Fruit fly (Drosophila melanogaster) whole organism, embryonic: Measurements from ENCODE around the gene CG10208.

Experiments
- Asciz ChIP-seq: fragments of 200-800 bp; sonication (Bioruptor generic); optimal IDR thresholded peaks from 2 replicates; lab custom pipeline; 2017; ENCODE audit warnings: missing biosample characterization, mild to moderate bottlenecking, missing genetic modification characterization, missing genetic modification reagents
- Atf6 ChIP-seq: fragments of 200-800 bp; sonication (Bioruptor generic); IDR thresholded peaks from 2 replicates; pipeline ENCODE4 v1.3.6; 2022; ENCODE audit warnings: missing biosample characterization, missing genetic modification characterization
- B-H2 ChIP-seq: fragments of 200-800 bp; sonication (Bioruptor generic); optimal IDR thresholded peaks from 2 replicates; lab custom pipeline; 2018; ENCODE audit warnings: missing biosample characterization, mild to moderate bottlenecking, missing genetic modification characterization
- Bdp1 ChIP-seq: fragments of 200-800 bp; sonication (Bioruptor generic); optimal IDR thresholded peaks from 3 replicates; lab custom pipeline; 2016; ENCODE audit warnings: missing biosample characterization, missing genetic modification characterization
- CG10209 ChIP-seq: fragments of 200-800 bp; sonication (Bioruptor generic); optimal IDR thresholded peaks from 3 replicates; lab custom pipeline; 2017; ENCODE audit warnings: missing biosample characterization, mild to moderate bottlenecking, missing genetic modification characterization, missing genetic modification reagents
- CG11398 ChIP-seq: fragments of 200-800 bp; sonication (Bioruptor generic); optimal IDR thresholded peaks from 2 replicates; lab custom pipeline; 2016; ENCODE audit warnings: missing biosample characterization, missing genetic modification characterization
- CG12071 ChIP-seq: fragments of 200-800 bp; sonication (Bioruptor generic); optimal IDR thresholded peaks from 3 replicates; lab custom pipeline; 2018; ENCODE audit warnings: missing biosample characterization, mild to moderate bottlenecking, missing genetic modification characterization
- CG1233 ChIP-seq: fragments of 200-800 bp; sonication (Bioruptor generic); optimal IDR thresholded peaks from 4 replicates; lab custom pipeline; 2018; ENCODE audit warnings: missing biosample characterization, mild to moderate bottlenecking, missing genetic modification characterization
- CG13287 ChIP-seq: fragments of 200-800 bp; sonication (Bioruptor generic); IDR thresholded peaks from 2 replicates; pipeline ENCODE4 v1.3.6; 2022; ENCODE audit warnings: missing biosample characterization, missing genetic modification characterization; ENCODE audit not compliant: partially characterized antibody
- CG1603 ChIP-seq: fragments of 200-800 bp; sonication (Bioruptor generic); optimal IDR thresholded peaks from 2 replicates; lab custom pipeline; 2019; ENCODE audit warnings: missing biosample characterization, mild to moderate bottlenecking, missing genetic modification characterization, moderate library complexity
- CG16815 ChIP-seq: fragments of 200-800 bp; sonication (Bioruptor generic); optimal IDR thresholded peaks from 3 replicates; lab custom pipeline; 2017; ENCODE audit warnings: missing biosample characterization, mild to moderate bottlenecking, missing genetic modification characterization
- CG3281 ChIP-seq: fragments of 200-800 bp; sonication (Bioruptor generic); optimal IDR thresholded peaks from 3 replicates; lab custom pipeline; 2017; ENCODE audit warnings: missing biosample characterization, mild to moderate bottlenecking, missing genetic modification characterization
- CG34376 ChIP-seq: fragments of 200-800 bp; sonication (Bioruptor generic); optimal IDR thresholded peaks from 2 replicates; lab custom pipeline; 2018; ENCODE audit warnings: missing biosample characterization, mild to moderate bottlenecking, missing genetic modification characterization
- CG5180 ChIP-seq: fragments of 200-800 bp; sonication (Bioruptor generic); optimal IDR thresholded peaks from 3 replicates; lab custom pipeline; 2017; ENCODE audit warnings: missing biosample characterization, missing genetic modification characterization, mild to moderate bottlenecking, moderate library complexity, missing genetic modification reagents
- CG8924 ChIP-seq: fragments of 200-800 bp; optimal IDR thresholded peaks from 3 replicates; lab custom pipeline; 2019; ENCODE audit warnings: missing biosample characterization, mild to moderate bottlenecking, missing genetic modification characterization, moderate library complexity
- CG9727 ChIP-seq: fragments of 200-800 bp; sonication (Bioruptor generic); optimal IDR thresholded peaks from 3 replicates; lab custom pipeline; 2017; ENCODE audit warnings: missing biosample characterization, mild to moderate bottlenecking, missing genetic modification characterization
- CHES-1-like ChIP-seq: fragments of 200-800 bp; sonication (Bioruptor generic); optimal IDR thresholded peaks from 2 replicates; lab custom pipeline; 2016; ENCODE audit warnings: missing biosample characterization, missing genetic modification characterization
- Doc3 ChIP-seq: fragments of 200-800 bp; sonication (Bioruptor generic); IDR thresholded peaks from 3 replicates; pipeline ENCODE4 v1.3.6; 2022; ENCODE audit warnings: missing biosample characterization, missing genetic modification characterization; ENCODE audit not compliant: partially characterized antibody
- Dref ChIP-seq: fragments of 200-800 bp; sonication (Bioruptor generic); IDR thresholded peaks from 2 replicates; pipeline ENCODE4 v1.3.6; 2022; ENCODE audit warnings: missing biosample characterization, missing genetic modification characterization
- Fer2 ChIP-seq: fragments of 200-800 bp; sonication (Bioruptor generic); optimal IDR thresholded peaks from 2 replicates; lab custom pipeline; 2018; ENCODE audit warnings: missing biosample characterization, mild to moderate bottlenecking, missing genetic modification characterization, moderate library complexity
- HHEX ChIP-seq: fragments of 200-800 bp; sonication (Bioruptor generic); optimal IDR thresholded peaks from 3 replicates; lab custom pipeline; 2017; ENCODE audit warnings: missing biosample characterization, mild to moderate bottlenecking, missing genetic modification characterization, missing genetic modification reagents
- Hand ChIP-seq: fragments of 200-800 bp; sonication (Bioruptor generic); optimal IDR thresholded peaks from 2 replicates; lab custom pipeline; 2017; ENCODE audit warnings: mild to moderate bottlenecking, missing biosample characterization, missing genetic modification reagents, missing genetic modification characterization
- Hmx ChIP-seq: fragments of 200-800 bp; sonication (Bioruptor generic); optimal IDR thresholded peaks from 2 replicates; lab custom pipeline; 2016; ENCODE audit warnings: missing biosample characterization, missing genetic modification characterization
- Hr51 ChIP-seq, 2 experiments: fragments of 200-800 bp; sonication (Bioruptor generic); optimal IDR thresholded peaks; 2 replicates in 1 of 2; 3 replicates in 1 of 2; lab custom pipeline; 2016 to 2018; ENCODE audit warnings: missing biosample characterization in 2 of 2, missing genetic modification characterization in 2 of 2, mild to moderate bottlenecking in 1 of 2, moderate library complexity in 1 of 2
- Optix ChIP-seq: fragments of 200-800 bp; sonication (Bioruptor generic); IDR thresholded peaks from 3 replicates; pipeline ENCODE4 v1.3.6; 2022; ENCODE audit warnings: missing biosample characterization, missing genetic modification characterization
- Ssrp ChIP-seq: fragments of 200-800 bp; sonication (Bioruptor generic); optimal IDR thresholded peaks from 2 replicates; lab custom pipeline; 2018; ENCODE audit warnings: missing biosample characterization, mild to moderate bottlenecking, missing genetic modification characterization, moderate library complexity
- ash1 ChIP-seq: fragments of 200-800 bp; sonication (Bioruptor generic); optimal IDR thresholded peaks from 2 replicates; lab custom pipeline; 2018; ENCODE audit warnings: missing biosample characterization, mild to moderate bottlenecking, missing genetic modification characterization
- cas ChIP-seq: fragments of 200-800 bp; sonication (Bioruptor generic); IDR thresholded peaks from 2 replicates; pipeline ENCODE4 v1.3.6; 2022; ENCODE audit warnings: missing biosample characterization, missing genetic modification characterization
- caup ChIP-seq: fragments of 200-800 bp; sonication (Bioruptor generic); optimal IDR thresholded peaks from 3 replicates; lab custom pipeline; 2017; ENCODE audit warnings: missing biosample characterization, mild to moderate bottlenecking, missing genetic modification characterization, moderate library complexity; ENCODE audit not compliant: severe bottlenecking
- chinmo ChIP-seq: fragments of 200-800 bp; sonication (Bioruptor generic); IDR thresholded peaks from 4 replicates; pipeline ENCODE4 v1.3.6; 2022; ENCODE audit warnings: missing biosample characterization, missing genetic modification characterization; ENCODE audit not compliant: partially characterized antibody
- dmrt11E ChIP-seq: fragments of 200-800 bp; sonication (Bioruptor generic); optimal IDR thresholded peaks from 3 replicates; lab custom pipeline; 2018; ENCODE audit warnings: missing biosample characterization, mild to moderate bottlenecking, missing genetic modification characterization, moderate library complexity
- dpn ChIP-seq, 2 experiments: fragments of 200-800 bp; sonication (Bioruptor generic); optimal IDR thresholded peaks; 3 replicates each; lab custom pipeline; 2016; ENCODE audit warnings: missing biosample characterization in 2 of 2, missing genetic modification characterization in 2 of 2
- ems ChIP-seq: fragments of 200-800 bp; sonication (Bioruptor generic); optimal IDR thresholded peaks from 3 replicates; lab custom pipeline; 2016; ENCODE audit warnings: missing biosample characterization, missing genetic modification characterization
- fd64A ChIP-seq: fragments of 200-800 bp; sonication (Bioruptor generic); optimal IDR thresholded peaks from 3 replicates; lab custom pipeline; 2018; ENCODE audit warnings: missing biosample characterization, mild to moderate bottlenecking, missing genetic modification characterization
- gcm ChIP-seq: fragments of 200-800 bp; sonication (Bioruptor generic); optimal IDR thresholded peaks from 2 replicates; lab custom pipeline; 2019; ENCODE audit warnings: missing biosample characterization, mild to moderate bottlenecking, missing genetic modification characterization, moderate library complexity
- gro ChIP-seq: fragments of 200-800 bp; sonication (Bioruptor generic); optimal IDR thresholded peaks from 2 replicates; lab custom pipeline; 2016; ENCODE audit warnings: missing biosample characterization, missing genetic modification characterization
- kah ChIP-seq: fragments of 200-800 bp; sonication (Bioruptor generic); optimal IDR thresholded peaks from 2 replicates; lab custom pipeline; 2018; ENCODE audit warnings: missing biosample characterization, mild to moderate bottlenecking, missing genetic modification characterization
- lab ChIP-seq: fragments of 200-800 bp; sonication (Bioruptor generic); optimal IDR thresholded peaks from 3 replicates; lab custom pipeline; 2017; ENCODE audit warnings: missing biosample characterization, missing genetic modification characterization, mild to moderate bottlenecking, moderate library complexity, missing genetic modification reagents
- otp ChIP-seq: fragments of 200-800 bp; sonication (Bioruptor generic); IDR thresholded peaks from 3 replicates; pipeline ENCODE4, ENCODE4 v1.3.6; 2022; ENCODE audit warnings: missing biosample characterization, missing genetic modification characterization
- pho ChIP-seq: fragments of 200-800 bp; sonication (Bioruptor generic); optimal IDR thresholded peaks from 2 replicates; lab custom pipeline; 2016; ENCODE audit warnings: missing biosample characterization, missing genetic modification characterization
- ro ChIP-seq: fragments of 200-800 bp; sonication (Bioruptor generic); IDR thresholded peaks from 2 replicates; pipeline ENCODE4 v1.3.6; 2022; ENCODE audit warnings: missing biosample characterization, missing genetic modification characterization
- schlank ChIP-seq: fragments of 200-800 bp; sonication (Bioruptor generic); optimal IDR thresholded peaks from 2 replicates; lab custom pipeline; 2018; ENCODE audit warnings: missing biosample characterization, mild to moderate bottlenecking, missing genetic modification characterization
- sens ChIP-seq: fragments of 200-800 bp; sonication (Bioruptor generic); peaks from one replicate; lab custom pipeline; 2016; ENCODE audit warnings: missing biosample characterization, missing genetic modification characterization
- shn ChIP-seq: fragments of 200-800 bp; sonication (Bioruptor generic); optimal IDR thresholded peaks from 3 replicates; lab custom pipeline; 2016; ENCODE audit warnings: missing biosample characterization, missing genetic modification characterization
- sob ChIP-seq: fragments of 200-800 bp; sonication (Bioruptor generic); IDR thresholded peaks from 2 replicates; pipeline ENCODE4 v1.3.6; 2022; ENCODE audit warnings: missing biosample characterization, missing genetic modification characterization
- sqz ChIP-seq: fragments of 200-800 bp; sonication (Bioruptor generic); optimal IDR thresholded peaks from 3 replicates; lab custom pipeline; 2018; ENCODE audit warnings: missing biosample characterization, mild to moderate bottlenecking, missing genetic modification characterization
- sug ChIP-seq: fragments of 200-800 bp; optimal IDR thresholded peaks from 2 replicates; lab custom pipeline; 2019; ENCODE audit warnings: missing biosample characterization, mild to moderate bottlenecking, missing genetic modification characterization, moderate library complexity
- zen ChIP-seq: fragments of 200-800 bp; sonication (Bioruptor generic); optimal IDR thresholded peaks from 3 replicates; lab custom pipeline; 2018; ENCODE audit warnings: missing biosample characterization, mild to moderate bottlenecking, missing genetic modification characterization, moderate library complexity
- zf30C ChIP-seq: fragments of 200-800 bp; sonication (Bioruptor generic); optimal IDR thresholded peaks from 3 replicates; lab custom pipeline; 2018; ENCODE audit warnings: missing biosample characterization, mild to moderate bottlenecking, missing genetic modification characterization

CG10208 gene

dm6 chr3R:23729066-23729465 lies 44.9 kb downstream of the CG10208 start (continued):
- TF ChIP-seq zen (tag; lab: Kevin White, UChicago) (peak; percentile 57), B-H2 (GFP tag; lab: Kevin White, UChicago) (peak; percentile 81), CG3281 (GFP tag; lab: Kevin White, UChicago) (peak; percentile 72), Asciz (peak; percentile 45), ash1 (GFP tag; lab: Kevin White, UChicago) (peak; percentile 72), pho (peak; percentile 52), otp (GFP tag; lab: Robert Waterston, UW) (no peak), cas (no peak), Hr51 (GFP tag; optimal IDR thresholded peaks at IDR 0.05; lab: Kevin White, UChicago) (peak in 1 of 2 experiments; percentile 12), Bdp1 (GFP tag; lab: Kevin White, UChicago) (peak; percentile 16), CG12071 (peak; percentile 79), sob (GFP tag; lab: Robert Waterston, UW) (peak; percentile 61; the same call in 1 of the 2 replicates), dpn (GFP tag; optimal IDR thresholded peaks at IDR 0.05; lab: Kevin White, UChicago) (peak in 1 of 2 experiments; percentile 26), kah (GFP tag; lab: Kevin White, UChicago) (peak; percentile 24), HHEX (GFP tag; lab: Kevin White, UChicago) (peak; percentile 60), gro (peak; percentile 47), fd64A (GFP tag; lab: Kevin White, UChicago) (peak; percentile 19), Fer2 (peak; percentile 24), sug (tag; lab: Kevin White, UChicago) (peak; percentile 64), gcm (no peak), CG5180 (peak; percentile 3), chinmo (0 out of 4 replicates have a peak, but pooled peaks have one; percentile 17), CG10209 (GFP tag; lab: Kevin White, UChicago) (peak; percentile 40), schlank (tag; lab: Kevin White, UChicago) (peak; percentile 75), zf30C (GFP tag; lab: Kevin White, UChicago) (no peak), CG1603 (tag; lab: Kevin White, UChicago) (peak; percentile 9), CG9727 (GFP tag; lab: Kevin White, UChicago) (peak; percentile 47), Ssrp (tag; lab: Kevin White, UChicago) (no peak), Atf6 (GFP tag; lab: Robert Waterston, UW) (peak; percentile 70; the same call in 1 of the 2 replicates), ems (peak; percentile 26), CHES-1-like (GFP tag; lab: Kevin White, UChicago) (peak; percentile 18), CG34376 (GFP tag; lab: Kevin White, UChicago) (peak; percentile 79), CG8924 (tag; lab: Kevin White, UChicago) (peak; percentile 17), dmrt11E (peak; percentile 5), Optix (GFP tag; lab: Robert Waterston, UW) (no peak), sqz (GFP tag; lab: Kevin White, UChicago) (peak; percentile 10), ro (GFP tag; lab: Robert Waterston, UW) (no peak), shn (GFP tag; lab: Kevin White, UChicago) (no peak), Hmx (GFP tag; lab: Kevin White, UChicago) (no peak), CG1233 (peak; percentile 68), sens (GFP tag; lab: Kevin White, UChicago) (peak; percentile 26), CG11398 (GFP tag; lab: Kevin White, UChicago) (peak; percentile 29), Hand (GFP tag; lab: Kevin White, UChicago) (peak; percentile 42), Dref (GFP tag; lab: Robert Waterston, UW) (no peak), CG16815 (no peak), CG13287 (GFP tag; lab: Robert Waterston, UW) (no peak), caup (GFP tag; lab: Kevin White, UChicago) (peak; percentile 78), Doc3 (GFP tag; lab: Robert Waterston, UW) (no peak), lab (peak; percentile 87)
